Worm (Caenorhabditis elegans): Measurements from ENCODE around the gene med-1.

DNA sequence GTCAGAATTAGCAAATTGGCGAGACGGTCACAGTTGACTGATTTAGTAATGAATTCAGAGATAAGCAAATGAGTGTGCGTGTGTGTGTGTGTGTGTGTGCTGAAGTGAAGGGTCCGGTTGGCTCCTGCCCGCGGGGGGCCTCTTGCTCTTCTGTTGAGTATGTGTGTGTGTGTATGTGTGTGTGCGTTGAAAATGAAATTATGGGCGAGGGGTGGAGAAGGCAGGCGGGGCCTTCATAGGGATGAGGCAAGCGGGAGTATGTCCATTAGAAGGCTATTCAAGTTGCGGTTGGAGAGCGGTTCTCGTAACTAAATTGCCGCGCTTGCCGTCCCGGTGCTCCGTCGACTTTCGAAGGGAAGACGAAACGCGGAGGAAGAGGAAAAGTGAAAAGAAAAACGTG lies 23.1 kb upstream of the med-1 start:
- TF ChIP-seq W03F9.2 (tag; optimal IDR thresholded peaks at IDR 0.05) (no peak), him-1 (tag; optimal IDR thresholded peaks at IDR 0.05) (no peak)
